Fruit fly (Drosophila melanogaster): Measurements from ENCODE around the gene gammaSnap2.
A peak's percentile ranks its signal among the peaks of the same experiment; 100 is the strongest.

The gammaSnap2 gene

DNA sequence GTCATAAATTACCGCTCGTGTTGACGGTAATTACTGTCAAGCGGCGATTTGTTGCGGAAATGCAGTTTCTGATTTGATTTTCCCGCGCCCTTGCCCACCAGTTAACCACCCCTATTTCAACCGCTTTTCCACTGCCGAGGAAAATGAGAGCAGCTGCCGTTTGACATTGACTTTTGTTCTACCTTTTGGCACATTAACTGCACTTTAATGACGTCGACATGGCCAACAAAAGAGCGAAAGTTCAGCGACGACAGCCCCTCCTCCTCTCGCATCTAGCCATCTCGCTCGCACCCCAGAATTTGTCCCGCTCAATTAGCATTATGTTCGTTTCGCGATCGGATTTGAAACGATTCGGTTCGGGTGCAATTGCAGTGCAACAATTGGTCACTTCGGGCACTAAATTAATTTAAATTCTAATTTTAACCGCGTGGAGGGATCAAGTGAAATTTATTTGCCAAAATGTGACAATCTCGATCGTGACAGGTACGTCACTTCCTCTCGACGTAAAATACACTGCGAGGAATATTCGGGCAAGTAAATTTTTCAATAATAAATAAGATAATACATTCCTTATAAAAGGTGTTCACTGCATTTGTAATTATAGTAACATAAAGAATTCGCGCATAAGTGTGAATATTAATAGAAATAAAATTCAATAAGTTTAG, 9.9 kb downstream of the gammaSnap2 start:
- TF ChIP-seq Myc (optimal IDR thresholded peaks at IDR 0.05) (no peak), h (optimal IDR thresholded peaks at IDR 0.05) (no peak), Sin3A (optimal IDR thresholded peaks at IDR 0.05) (no peak), psq (optimal IDR thresholded peaks at IDR 0.05) (no peak), insv (optimal IDR thresholded peaks at IDR 0.05) (no peak), ttk (optimal IDR thresholded peaks at IDR 0.05) (no peak)

DNA sequence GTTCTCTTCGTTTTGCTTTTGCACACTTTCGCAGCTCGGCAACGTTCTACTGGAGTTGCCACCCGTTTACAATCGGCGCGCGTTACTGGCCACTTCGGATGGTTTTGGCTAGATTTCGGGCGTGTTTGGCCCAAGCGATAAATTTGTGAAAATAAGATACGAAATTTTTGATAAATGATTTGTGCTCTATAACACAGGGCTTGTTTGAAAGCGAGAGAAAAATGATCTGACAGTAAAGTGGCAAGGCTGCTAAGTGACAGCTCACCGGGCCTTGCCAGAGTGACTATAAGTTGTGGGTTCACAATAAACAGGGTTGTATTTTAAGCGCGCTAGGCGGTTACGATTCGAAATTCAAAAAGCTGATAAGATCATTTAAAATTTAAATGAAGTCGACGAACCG, 11.3 kb downstream of the gammaSnap2 start, which contains the start of gene Fmr1:
Gene Fmr1, minus strand, starts transcription at position 184 of the 400 bp plus-strand sequence.
- TF ChIP-seq h (optimal IDR thresholded peaks at IDR 0.05) (no peak), psq (optimal IDR thresholded peaks at IDR 0.05) (peak; percentile 68)

DNA sequence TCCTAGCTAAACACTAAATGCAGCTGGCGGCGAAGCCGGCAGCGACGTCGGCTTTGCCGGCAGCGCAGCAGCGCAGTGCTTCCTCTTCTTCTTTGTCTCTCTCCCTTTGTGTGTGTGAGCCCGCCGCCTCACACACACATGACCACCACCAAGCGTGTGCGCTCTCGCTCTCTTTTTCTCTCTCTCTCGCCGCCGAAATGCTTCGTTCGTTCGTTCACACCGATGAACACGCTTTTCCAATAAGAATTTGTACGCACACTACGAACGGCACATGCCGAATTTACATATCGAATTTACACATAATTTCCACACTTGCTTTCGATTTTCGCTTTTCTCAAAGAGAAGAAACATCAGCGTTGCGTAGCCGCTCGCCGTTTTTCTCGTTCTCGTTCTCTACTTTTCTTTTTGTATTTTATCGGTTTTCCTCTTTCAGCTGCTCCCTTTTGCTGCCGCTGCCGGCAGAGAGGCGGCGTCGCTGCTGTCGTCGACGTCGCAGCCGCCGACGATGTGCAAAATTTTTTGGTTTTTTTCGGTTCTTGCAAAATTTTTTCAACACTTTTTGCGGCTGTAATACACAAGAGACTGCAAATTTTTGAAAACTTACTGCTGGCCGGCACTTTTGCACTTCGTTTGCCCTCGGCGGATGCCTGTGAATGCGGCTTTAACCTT, 11.9 kb downstream of the gammaSnap2 start:
- TF ChIP-seq h (optimal IDR thresholded peaks at IDR 0.05) (no peak), insv (optimal IDR thresholded peaks at IDR 0.05) (peak; percentile 79)

DNA sequence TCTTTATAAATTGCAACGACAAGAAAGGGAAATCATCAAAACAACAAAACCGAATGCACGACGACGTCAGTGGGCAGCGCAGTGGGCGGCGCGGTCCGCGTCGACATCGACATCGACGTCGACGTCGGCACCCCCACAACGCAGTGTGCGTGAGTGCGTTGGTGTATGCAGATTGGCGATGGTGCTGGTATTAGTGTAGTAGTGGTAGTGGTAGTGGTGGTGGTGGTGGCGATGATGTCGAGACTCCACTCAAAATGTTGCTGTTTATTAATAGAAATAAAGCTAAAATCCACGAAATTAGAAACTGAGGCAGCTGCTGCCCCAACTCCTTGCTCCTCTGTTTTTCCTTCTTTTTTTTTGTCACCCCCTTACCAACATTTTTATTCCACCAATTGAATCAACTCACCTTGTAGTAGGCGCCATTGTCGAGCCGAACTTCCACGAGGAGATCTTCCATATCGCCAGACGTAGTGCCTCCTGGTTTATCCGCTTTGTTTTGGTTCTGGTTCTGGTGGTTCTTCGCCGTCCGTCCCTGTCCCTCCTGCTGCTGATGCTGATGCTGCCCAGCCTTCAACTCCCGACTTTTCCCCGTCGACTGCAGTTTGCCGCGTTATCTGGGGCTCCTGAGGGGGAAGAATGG, 12.8 kb downstream of the gammaSnap2 start:
- TF ChIP-seq h (optimal IDR thresholded peaks at IDR 0.05) (no peak), ttk (optimal IDR thresholded peaks at IDR 0.05) (no peak), Myc (optimal IDR thresholded peaks at IDR 0.05) (no peak), insv (optimal IDR thresholded peaks at IDR 0.05) (no peak), Sin3A (optimal IDR thresholded peaks at IDR 0.05) (no peak), psq (optimal IDR thresholded peaks at IDR 0.05) (no peak)

DNA sequence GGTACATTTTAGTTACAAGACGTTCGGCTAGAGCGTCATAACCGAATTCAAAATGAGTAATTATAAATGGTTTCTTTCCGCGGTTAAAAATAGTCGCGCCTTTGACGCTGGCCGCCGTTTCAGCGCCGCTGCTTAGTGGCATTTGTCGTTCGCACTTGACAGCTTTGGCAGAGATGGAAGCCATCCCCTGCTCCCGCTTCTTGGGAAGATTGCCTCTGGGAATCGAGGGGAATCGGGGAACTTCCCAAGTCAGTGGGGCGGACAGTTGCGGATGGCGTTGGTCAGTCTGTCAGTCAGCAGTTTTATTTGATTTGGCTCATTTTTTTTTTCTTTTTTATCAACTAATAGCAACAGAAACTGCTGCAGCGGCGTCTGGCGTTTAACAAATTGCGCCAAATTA, 14.4 kb downstream of the gammaSnap2 start:
- TF ChIP-seq psq (optimal IDR thresholded peaks at IDR 0.05) = no peak
- no peak for TF ChIP-seq Sin3A (optimal IDR thresholded peaks at IDR 0.05)
- no peak for TF ChIP-seq Myc (optimal IDR thresholded peaks at IDR 0.05)

DNA sequence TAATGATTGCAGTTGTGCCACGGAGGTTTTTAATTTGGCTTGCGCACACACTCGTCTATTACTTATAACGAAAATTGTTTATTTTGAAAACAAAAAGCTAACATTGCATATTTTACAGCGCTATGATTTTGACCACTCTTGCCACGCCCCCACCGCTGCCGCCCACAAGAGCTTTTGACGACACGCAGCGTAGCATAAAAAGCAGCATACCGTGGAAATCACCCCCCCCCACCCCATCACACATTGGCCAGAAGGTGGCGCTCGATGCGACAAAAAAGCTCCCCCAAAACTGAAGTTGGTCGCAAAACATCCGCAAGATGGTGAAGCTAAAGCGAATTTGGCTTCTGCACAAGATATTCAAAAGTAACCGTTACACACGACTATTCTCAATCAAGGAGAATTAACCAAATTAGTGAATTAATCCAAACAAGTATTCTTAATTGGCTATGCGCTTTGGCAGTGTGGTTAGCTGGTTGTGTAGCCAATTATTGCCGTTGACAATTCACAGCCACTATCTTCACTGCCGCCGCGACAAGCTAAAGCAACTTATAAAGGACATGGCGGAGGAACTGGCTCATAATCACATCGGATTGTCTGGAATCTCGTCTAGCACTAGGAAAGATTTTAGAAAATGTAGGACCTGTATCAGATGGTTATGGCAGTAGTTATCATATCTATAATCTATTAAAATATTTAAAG, 20.6 kb downstream of the gammaSnap2 start:
- TF ChIP-seq psq (optimal IDR thresholded peaks at IDR 0.05) (no peak), h (optimal IDR thresholded peaks at IDR 0.05) (no peak), ttk (optimal IDR thresholded peaks at IDR 0.05) (no peak), insv (optimal IDR thresholded peaks at IDR 0.05) (no peak), Myc (optimal IDR thresholded peaks at IDR 0.05) (no peak), Sin3A (optimal IDR thresholded peaks at IDR 0.05) (no peak)

DNA sequence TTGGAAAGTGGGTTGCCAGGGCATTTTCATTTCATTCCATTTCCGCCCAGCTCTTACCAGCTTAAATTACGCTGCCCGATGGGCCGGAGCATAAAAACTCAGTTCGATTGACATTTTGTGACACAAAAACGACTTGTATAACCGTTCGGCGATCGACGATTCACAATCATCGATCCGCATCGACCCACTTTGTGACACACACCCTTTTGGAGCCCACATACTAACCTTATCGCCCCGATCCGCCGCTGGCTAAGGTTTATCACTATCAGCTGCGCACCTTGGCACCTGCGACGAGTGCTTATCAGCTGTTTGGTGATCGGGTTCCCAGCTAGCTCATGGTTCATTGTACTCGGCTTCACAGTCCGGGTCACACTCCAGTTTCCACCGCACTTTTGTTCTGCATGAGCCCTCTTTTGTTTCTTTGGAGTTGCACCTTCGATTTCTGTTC, 21.8 kb downstream of the gammaSnap2 start:
- TF ChIP-seq psq (optimal IDR thresholded peaks at IDR 0.05) (no peak), ttk (optimal IDR thresholded peaks at IDR 0.05) (no peak), Myc (optimal IDR thresholded peaks at IDR 0.05) (no peak)

DNA sequence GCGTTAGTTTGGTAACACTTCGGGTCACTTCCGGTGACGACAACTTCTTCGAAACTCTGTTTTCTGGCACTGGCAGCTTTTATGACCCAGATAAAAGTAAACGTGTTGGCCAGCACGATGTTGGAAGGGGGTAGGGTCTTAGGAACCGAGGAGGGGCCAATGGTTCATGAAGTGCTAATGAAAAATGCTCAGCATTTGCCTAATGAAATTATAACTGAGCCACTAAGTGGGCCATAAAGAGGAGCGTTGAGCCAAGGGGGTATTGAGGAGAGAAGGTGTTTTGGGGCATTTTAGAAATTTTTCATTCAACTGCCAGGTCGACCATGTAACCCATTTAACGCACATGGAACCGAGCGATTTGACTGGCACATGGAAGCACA, 22.9 kb downstream of the gammaSnap2 start:
- TF ChIP-seq ttk (optimal IDR thresholded peaks at IDR 0.05) (no peak), insv (optimal IDR thresholded peaks at IDR 0.05) (no peak), h (optimal IDR thresholded peaks at IDR 0.05) (no peak), Myc (optimal IDR thresholded peaks at IDR 0.05) (no peak), Sin3A (optimal IDR thresholded peaks at IDR 0.05) (no peak)

DNA sequence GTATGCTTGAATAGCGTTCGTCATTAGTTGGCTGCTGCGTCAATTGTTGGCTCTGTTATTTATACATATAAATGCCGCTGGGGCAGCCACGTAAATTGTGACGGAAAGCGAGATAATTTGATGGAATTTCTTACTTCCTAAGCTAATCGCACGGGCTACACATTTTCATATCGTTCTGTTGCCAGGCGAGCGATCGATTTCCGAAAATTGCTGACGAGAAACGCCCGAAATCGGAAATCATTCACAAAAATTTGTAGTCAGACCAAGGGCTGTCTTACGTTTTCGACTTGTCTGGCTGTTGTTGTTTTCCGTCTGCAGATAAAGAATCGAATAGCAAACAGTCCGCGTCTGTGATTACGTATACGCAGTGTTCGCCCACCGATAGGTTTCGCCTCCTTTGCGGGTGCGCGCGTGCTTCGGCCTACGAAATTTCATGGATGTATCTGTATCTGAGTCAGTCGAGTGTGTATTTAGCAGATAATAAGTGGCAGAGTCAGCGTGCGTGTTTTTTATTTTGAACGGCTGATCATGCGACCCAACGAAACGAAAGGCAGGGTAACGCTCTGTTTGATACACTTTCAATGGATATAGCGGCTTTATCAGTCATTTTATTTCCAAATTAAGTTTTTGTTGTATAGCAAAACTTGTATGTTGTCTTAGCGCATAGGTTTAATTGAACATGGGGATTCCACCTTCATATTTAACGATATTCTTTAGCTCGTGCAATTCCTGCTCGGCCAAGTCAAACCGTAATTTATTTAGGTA, 23.5 kb downstream of the gammaSnap2 start:
- TF ChIP-seq h (optimal IDR thresholded peaks at IDR 0.05) (no peak), insv (optimal IDR thresholded peaks at IDR 0.05) (no peak), Sin3A (optimal IDR thresholded peaks at IDR 0.05) (no peak), ttk (optimal IDR thresholded peaks at IDR 0.05) (no peak), psq (optimal IDR thresholded peaks at IDR 0.05) (no peak), Myc (optimal IDR thresholded peaks at IDR 0.05) (no peak)

DNA sequence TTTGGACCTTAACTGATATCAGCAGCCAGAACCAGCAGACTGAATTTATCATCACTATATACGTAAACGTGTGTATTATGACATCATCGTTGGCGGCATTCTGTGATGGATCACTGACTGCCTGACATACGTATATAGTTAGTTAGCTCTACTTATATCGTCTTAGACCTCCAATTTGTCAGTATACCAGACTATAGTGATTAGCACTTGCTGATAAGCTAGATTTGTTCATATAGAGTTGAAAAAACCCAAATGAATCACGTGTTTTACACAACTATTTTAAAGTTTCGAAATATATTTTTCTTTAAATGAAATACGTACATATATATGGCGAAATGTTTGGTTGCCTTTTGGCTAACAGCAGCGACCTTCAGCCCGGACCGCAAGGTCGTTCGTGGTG, 25.4 kb downstream of the gammaSnap2 start:
- no peak for TF ChIP-seq ttk (optimal IDR thresholded peaks at IDR 0.05)
- no peak for TF ChIP-seq psq (optimal IDR thresholded peaks at IDR 0.05)
- no peak for TF ChIP-seq insv (optimal IDR thresholded peaks at IDR 0.05)
- no peak for TF ChIP-seq h (optimal IDR thresholded peaks at IDR 0.05)
- TF ChIP-seq Sin3A (optimal IDR thresholded peaks at IDR 0.05) = no peak
- no peak for TF ChIP-seq Myc (optimal IDR thresholded peaks at IDR 0.05)

DNA sequence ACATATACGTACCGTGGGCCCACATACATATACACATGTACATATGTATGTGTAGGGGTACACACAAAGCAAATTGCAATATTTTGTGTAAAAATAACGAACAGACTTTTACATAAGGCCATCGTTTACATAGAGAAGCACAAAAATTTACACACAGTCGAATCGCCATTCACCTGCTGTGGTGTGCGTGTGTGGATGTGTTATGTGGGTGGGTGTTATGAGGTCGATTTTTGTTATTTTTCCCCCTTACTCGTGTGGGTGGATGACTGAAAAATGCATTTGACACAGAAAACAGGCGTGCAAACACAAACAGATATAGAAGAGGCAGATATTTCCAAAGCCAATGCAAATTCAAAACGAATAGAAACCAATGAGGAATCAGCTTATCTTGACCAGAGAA, 26.1 kb downstream of the gammaSnap2 start:
- TF ChIP-seq insv (optimal IDR thresholded peaks at IDR 0.05) (no peak), ttk (optimal IDR thresholded peaks at IDR 0.05) (no peak), psq (optimal IDR thresholded peaks at IDR 0.05) (no peak), h (optimal IDR thresholded peaks at IDR 0.05) (no peak), Sin3A (optimal IDR thresholded peaks at IDR 0.05) (no peak), Myc (optimal IDR thresholded peaks at IDR 0.05) (no peak)

All from Kc167 (cell line).